Worm (Caenorhabditis elegans): ENCODE data around the gene Y41D4B.6.

ce11 chrIV:1605276-1605762 lies 28.2 kb upstream of the Y41D4B.6 start, which contains the start of gene Y41D4B.11:
- no peak for TF ChIP-seq elt-3 (tag; optimal IDR thresholded peaks at IDR 0.05)
- no peak for TF ChIP-seq ztf-11 (tag; optimal IDR thresholded peaks at IDR 0.05)
- no peak for TF ChIP-seq zag-1 (tag; optimal IDR thresholded peaks at IDR 0.05)
- no peak for TF ChIP-seq ama-1 (optimal IDR thresholded peaks at IDR 0.05)
- TF ChIP-seq egl-27 (tag; optimal IDR thresholded peaks at IDR 0.05), result no peak
- no peak for TF ChIP-seq aly-2 (tag; optimal IDR thresholded peaks at IDR 0.05)
- TF ChIP-seq pha-4 (tag; optimal IDR thresholded peaks at IDR 0.05), result no peak
